Worm (Caenorhabditis elegans) whole organism, late embryonic: ENCODE data around the gene clec-257.

ENCODE experiments used
- C38D4.7 ChIP-seq: fragments of 200-800 bp; sonication (Bioruptor generic); optimal IDR thresholded peaks from 2 replicates; lab custom pipeline; 2018; ENCODE audit warnings: mild to moderate bottlenecking, missing genetic modification characterization, moderate library complexity, missing compliant biosample characterization
- F13H6.1 ChIP-seq: sonication (generic microtip); optimal IDR thresholded peaks from 2 replicates; lab custom pipeline; 2016; ENCODE audit warnings: missing genetic modification characterization, missing compliant biosample characterization
- K02D7.2 ChIP-seq: sonication (generic microtip); optimal IDR thresholded peaks from 2 replicates; lab custom pipeline; 2017; ENCODE audit warnings: mild to moderate bottlenecking, missing genetic modification characterization, missing compliant biosample characterization
- T23F11.4 ChIP-seq: fragments of 200-800 bp; sonication (Bioruptor generic); optimal IDR thresholded peaks from 2 replicates; lab custom pipeline; 2018; ENCODE audit warnings: mild to moderate bottlenecking, missing genetic modification characterization, missing compliant biosample characterization
- ahr-1 ChIP-seq: sonication (generic microtip); optimal IDR thresholded peaks from 2 replicates; lab custom pipeline; 2016; ENCODE audit warnings: missing genetic modification characterization, missing compliant biosample characterization
- ceh-14 ChIP-seq: sonication (generic microtip); optimal IDR thresholded peaks from 2 replicates; lab custom pipeline; 2016; ENCODE audit warnings: missing genotype, missing genetic modification characterization, missing compliant biosample characterization
- ceh-2 ChIP-seq: sonication (generic microtip); optimal IDR thresholded peaks from 2 replicates; lab custom pipeline; 2016; ENCODE audit warnings: missing genotype, missing genetic modification characterization, missing compliant biosample characterization
- ceh-30 ChIP-seq: fragments of 150-350 bp; optimal IDR thresholded peaks from 2 replicates; lab custom pipeline; 2014; ENCODE audit warnings: missing biosample characterization, missing genetic modification characterization
- ceh-31 ChIP-seq: sonication (generic microtip); optimal IDR thresholded peaks from 2 replicates; lab custom pipeline; 2016; ENCODE audit warnings: missing genetic modification characterization, missing compliant biosample characterization
- ceh-48 ChIP-seq: sonication (generic microtip); optimal IDR thresholded peaks from 2 replicates; lab custom pipeline; 2016; ENCODE audit warnings: missing genetic modification characterization, inconsistent platforms, missing compliant biosample characterization
- ceh-6 ChIP-seq: fragments of 200-800 bp; sonication (Bioruptor generic); optimal IDR thresholded peaks from 2 replicates; lab custom pipeline; 2018; ENCODE audit warnings: mild to moderate bottlenecking, missing genetic modification characterization, missing compliant biosample characterization
- ceh-9 ChIP-seq: sonication (generic microtip); optimal IDR thresholded peaks from 2 replicates; lab custom pipeline; 2016; ENCODE audit warnings: mild to moderate bottlenecking, missing genetic modification characterization, inconsistent platforms, missing compliant biosample characterization
- dmd-4 ChIP-seq: sonication (generic microtip); optimal IDR thresholded peaks from 2 replicates; lab custom pipeline; 2016; ENCODE audit warnings: borderline replicate concordance, missing genetic modification characterization, missing compliant biosample characterization
- ets-4 ChIP-seq: sonication (generic microtip); optimal IDR thresholded peaks from 2 replicates; lab custom pipeline; 2016; ENCODE audit warnings: missing genetic modification characterization, missing compliant biosample characterization
- eyg-1 ChIP-seq: sonication (generic microtip); optimal IDR thresholded peaks from 2 replicates; lab custom pipeline; 2016; ENCODE audit warnings: missing genotype, missing genetic modification characterization, missing compliant biosample characterization
- fkh-10 ChIP-seq: fragments of 150-350 bp; optimal IDR thresholded peaks from 2 replicates; lab custom pipeline; 2014; ENCODE audit warnings: missing biosample characterization, missing genetic modification reagents, missing genetic modification characterization
- hlh-13 ChIP-seq: fragments of 200-800 bp; sonication (Bioruptor generic); optimal IDR thresholded peaks from 2 replicates; lab custom pipeline; 2018; ENCODE audit warnings: mild to moderate bottlenecking, missing genetic modification characterization, missing compliant biosample characterization
- hlh-15 ChIP-seq: sonication (generic microtip); optimal IDR thresholded peaks from 2 replicates; lab custom pipeline; 2016; ENCODE audit warnings: missing genetic modification characterization, missing compliant biosample characterization
- hlh-30 ChIP-seq: sonication (generic microtip); optimal IDR thresholded peaks from 2 replicates; lab custom pipeline; 2017; ENCODE audit warnings: antibody characterized with exemption, missing genetic modification characterization, missing compliant biosample characterization; ENCODE audit not compliant: insufficient read depth
- hlh-6 ChIP-seq: sonication (generic microtip); optimal IDR thresholded peaks from 2 replicates; lab custom pipeline; 2016; ENCODE audit warnings: missing genotype, missing genetic modification characterization, missing compliant biosample characterization
- hlh-8 ChIP-seq: sonication (generic microtip); optimal IDR thresholded peaks from 2 replicates; lab custom pipeline; 2016; ENCODE audit warnings: missing genotype, missing genetic modification characterization, missing compliant biosample characterization
- mec-3 ChIP-seq: sonication (generic microtip); optimal IDR thresholded peaks from 2 replicates; lab custom pipeline; 2016; ENCODE audit warnings: borderline replicate concordance, missing genetic modification characterization, missing compliant biosample characterization
- nfya-1 ChIP-seq: sonication (generic microtip); optimal IDR thresholded peaks from 2 replicates; lab custom pipeline; 2017; ENCODE audit warnings: missing genetic modification characterization, mild to moderate bottlenecking, missing compliant biosample characterization, antibody characterized with exemption, moderate library complexity
- nhr-11 ChIP-seq: fragments of 150-350 bp; optimal IDR thresholded peaks from 2 replicates; lab custom pipeline; 2014; ENCODE audit warnings: missing biosample characterization, missing genetic modification characterization
- npax-4 ChIP-seq: sonication (generic microtip); optimal IDR thresholded peaks from 2 replicates; lab custom pipeline; 2016; ENCODE audit warnings: missing genetic modification characterization, missing compliant biosample characterization
- odd-2 ChIP-seq: sonication (generic microtip); optimal IDR thresholded peaks from 2 replicates; lab custom pipeline; 2017; ENCODE audit warnings: antibody characterized with exemption, mild to moderate bottlenecking, missing genetic modification characterization, missing compliant biosample characterization
- pag-3 ChIP-seq: sonication (generic microtip); optimal IDR thresholded peaks from 2 replicates; lab custom pipeline; 2016; ENCODE audit warnings: missing compliant biosample characterization, missing genetic modification characterization, borderline replicate concordance
- pha-2 ChIP-seq: sonication (generic microtip); optimal IDR thresholded peaks from 2 replicates; lab custom pipeline; 2017; ENCODE audit warnings: mild to moderate bottlenecking, missing genetic modification characterization, missing compliant biosample characterization
- pha-4 ChIP-seq: fragments of 150-350 bp; optimal IDR thresholded peaks from 2 replicates; lab custom pipeline; 2018; ENCODE audit warnings: missing biosample characterization, missing genetic modification reagents, missing genetic modification characterization
- rnt-1 ChIP-seq: sonication (generic microtip); optimal IDR thresholded peaks from 2 replicates; lab custom pipeline; 2016; ENCODE audit warnings: missing genetic modification characterization, missing compliant biosample characterization
- sdc-2 ChIP-seq: sonication (generic microtip); optimal IDR thresholded peaks from 2 replicates; lab custom pipeline; 2016; ENCODE audit warnings: missing genotype, missing genetic modification characterization, missing compliant biosample characterization
- sox-4 ChIP-seq: sonication (generic microtip); optimal IDR thresholded peaks from 2 replicates; lab custom pipeline; 2017; ENCODE audit warnings: mild to moderate bottlenecking, missing genetic modification characterization, inconsistent platforms, missing compliant biosample characterization
- tbx-2 ChIP-seq: sonication (generic microtip); optimal IDR thresholded peaks from 2 replicates; lab custom pipeline; 2016; ENCODE audit warnings: missing genetic modification characterization, missing compliant biosample characterization
- ttx-3 ChIP-seq: sonication (generic microtip); optimal IDR thresholded peaks from 2 replicates; lab custom pipeline; 2016; ENCODE audit warnings: missing genetic modification reagents, missing genetic modification characterization, missing compliant biosample characterization
- unc-42 ChIP-seq: sonication (generic microtip); optimal IDR thresholded peaks from 2 replicates; lab custom pipeline; 2016; ENCODE audit warnings: missing genotype, missing genetic modification characterization, missing compliant biosample characterization
- unc-86 ChIP-seq: sonication (generic microtip); optimal IDR thresholded peaks from 2 replicates; lab custom pipeline; 2016; ENCODE audit warnings: missing genetic modification characterization, missing compliant biosample characterization
- ztf-16 ChIP-seq: sonication (generic microtip); optimal IDR thresholded peaks from 2 replicates; lab custom pipeline; 2017; ENCODE audit warnings: missing genetic modification characterization, missing compliant biosample characterization

clec-257 gene

DNA sequence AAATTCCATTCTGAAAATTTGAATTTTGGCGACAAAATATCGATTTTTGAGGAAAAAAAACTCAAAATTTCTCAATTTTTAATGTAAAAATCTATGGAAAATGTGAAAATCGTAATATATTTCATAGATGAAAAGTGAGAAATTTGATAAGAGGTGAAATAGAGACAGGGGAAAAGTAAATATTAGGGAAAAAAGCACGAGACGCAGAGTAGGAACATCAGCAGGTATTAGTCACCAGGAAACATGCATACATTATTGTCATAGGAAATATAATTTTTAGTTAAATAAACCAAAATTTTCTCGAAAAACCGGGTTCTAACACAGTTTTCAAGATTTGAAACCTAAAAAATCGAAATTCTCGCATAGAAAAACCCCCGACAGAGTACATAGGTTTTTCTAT is 27.9 kb downstream of the clec-257 start, which contains the start of gene nhr-170:
Gene nhr-170 (minus strand): TSS at position 16 of the 400 bp plus-strand sequence.
- no peak for TF ChIP-seq hlh-15

ce11 chrV:18802077-18802476 is 29.2 kb downstream of the clec-257 start, which contains the start of gene C54E10.11:
Gene C54E10.11 (minus strand): TSS chrV:18802177.
- TF ChIP-seq ets-4 (tag; lab: Kevin White, UChicago), result no peak
- no peak for TF ChIP-seq ceh-6
- TF ChIP-seq sox-4, result no peak
- TF ChIP-seq ahr-1, result no peak
- no peak for TF ChIP-seq eyg-1 (tag; lab: Kevin White, UChicago)
- TF ChIP-seq ceh-9, result no peak
- TF ChIP-seq pag-3 (tag; lab: Kevin White, UChicago), result no peak
- TF ChIP-seq odd-2 (tag; lab: Kevin White, UChicago), result no peak
- TF ChIP-seq hlh-15, result no peak
- TF ChIP-seq ceh-30 (tag; lab: Kevin White, UChicago), result no peak
- no peak for TF ChIP-seq ztf-16
- no peak for TF ChIP-seq K02D7.2 (tag; lab: Kevin White, UChicago)
- TF ChIP-seq C38D4.7 (GFP tag; lab: Kevin White, UChicago), result no peak
- TF ChIP-seq ceh-14 (tag; lab: Kevin White, UChicago), result no peak
- no peak for TF ChIP-seq ceh-2 (tag; lab: Kevin White, UChicago)
- no peak for TF ChIP-seq hlh-13 (GFP tag; lab: Kevin White, UChicago)

- TF ChIP-seq ceh-48 (tag; lab: Kevin White, UChicago) (no peak), ceh-31 (tag; lab: Kevin White, UChicago) (no peak), unc-42 (no peak), sdc-2 (tag; lab: Kevin White, UChicago) (no peak), dmd-4 (tag; lab: Kevin White, UChicago) (no peak), hlh-8 (tag; lab: Kevin White, UChicago) (no peak), T23F11.4 (GFP tag; lab: Kevin White, UChicago) (no peak), F13H6.1 (tag; lab: Kevin White, UChicago) (no peak), ttx-3 (tag; lab: Kevin White, UChicago) (no peak), hlh-13 (GFP tag; lab: Kevin White, UChicago) (no peak), ceh-2 (tag; lab: Kevin White, UChicago) (no peak), mec-3 (tag; lab: Kevin White, UChicago) (no peak), pha-2 (tag; lab: Kevin White, UChicago) (no peak), ets-4 (tag; lab: Kevin White, UChicago) (no peak), tbx-2 (tag; lab: Kevin White, UChicago) (no peak), npax-4 (no peak), hlh-30 (tag; lab: Kevin White, UChicago) (no peak), hlh-6 (no peak), ceh-30 (tag; lab: Kevin White, UChicago) (no peak)
These were observed 30.4 kb downstream of the clec-257 start, which contains the start of gene C54E10.10 for ce11 chrV:18803260-18803659. Gene C54E10.10 (minus strand): TSS chrV:18803360.

DNA sequence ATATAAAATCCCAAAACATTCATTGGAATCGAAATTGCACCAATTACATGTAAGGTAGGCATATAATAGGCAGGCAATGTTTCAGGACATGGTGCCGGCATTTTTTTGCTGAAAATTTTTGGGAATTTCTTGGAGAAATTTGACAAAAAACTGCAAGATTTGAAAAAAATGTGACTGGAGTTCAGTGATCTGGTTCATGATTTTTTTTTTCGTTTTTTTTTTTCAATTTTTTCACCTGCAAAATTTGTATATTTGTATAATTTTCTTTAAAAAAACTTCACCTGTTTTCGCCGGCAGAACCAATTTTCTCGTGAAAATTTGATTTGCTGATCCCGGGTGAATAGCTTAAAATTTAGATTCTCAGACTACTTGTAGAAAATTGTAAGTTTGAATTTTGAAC is 33.5 kb downstream of the clec-257 start, which contains the start of gene sri-10:
Gene sri-10 (minus strand): TSS at position 101 of the 400 bp plus-strand sequence.
- TF ChIP-seq tbx-2 (tag; lab: Kevin White, UChicago), result no peak
- TF ChIP-seq nfya-1 (tag; lab: Kevin White, UChicago), result no peak
- no peak for TF ChIP-seq odd-2 (tag; lab: Kevin White, UChicago)
- no peak for TF ChIP-seq pha-4 (tag; lab: Kevin White, UChicago)
- TF ChIP-seq nhr-11 (tag; lab: Kevin White, UChicago), result no peak
- TF ChIP-seq ceh-48 (tag; lab: Kevin White, UChicago), result no peak
- TF ChIP-seq unc-86 (tag; lab: Kevin White, UChicago), result no peak
- no peak for TF ChIP-seq C38D4.7 (GFP tag; lab: Kevin White, UChicago)
- no peak for TF ChIP-seq sox-4
- TF ChIP-seq rnt-1, result no peak
- no peak for TF ChIP-seq fkh-10
- TF ChIP-seq npax-4, result no peak
- no peak for TF ChIP-seq dmd-4 (tag; lab: Kevin White, UChicago)
